Worm (Caenorhabditis elegans) whole organism, L4 larva: ENCODE measurements around the gene srh-17.
A peak's percentile ranks its signal among the peaks of the same experiment; 100 is the strongest.

Source experiments
- F37D6.2 ChIP-seq: sonication (generic microtip); optimal IDR thresholded peaks from 2 replicates; lab custom pipeline; 2016; ENCODE audit warnings: mild to moderate bottlenecking, missing genetic modification characterization, missing compliant biosample characterization
- F44E2.7 ChIP-seq: fragments of 200-800 bp; sonication (Bioruptor generic); IDR thresholded peaks from 2 replicates; pipeline ENCODE4 v2.1.2; 2022; ENCODE audit warnings: missing genetic modification characterization, missing compliant biosample characterization
- F49E8.2 ChIP-seq: sonication (generic microtip); optimal IDR thresholded peaks from 2 replicates; lab custom pipeline; 2016; ENCODE audit warnings: missing compliant biosample characterization, mild to moderate bottlenecking, missing genetic modification characterization, borderline replicate concordance
- ZK337.2 ChIP-seq: fragments of 200-800 bp; sonication (Bioruptor generic); IDR thresholded peaks from 2 replicates; pipeline ENCODE4 v1.3.6; 2022; ENCODE audit warnings: missing genetic modification reagents, missing genetic modification characterization, missing compliant biosample characterization
- aha-1 ChIP-seq: fragments of 150-350 bp; peaks from one replicate; lab custom pipeline; 2014; ENCODE audit warnings: missing biosample characterization, missing genetic modification characterization
- ama-1 ChIP-seq: fragments of 150-350 bp; optimal IDR thresholded peaks from 2 replicates; lab custom pipeline; 2014; ENCODE audit warnings: inconsistent platforms, mixed read lengths
- ceh-20 ChIP-seq: fragments of 200-800 bp; sonication (Bioruptor generic); IDR thresholded peaks from 2 replicates; pipeline ENCODE4 v1.3.6; 2022; ENCODE audit warnings: missing genetic modification reagents, missing genetic modification characterization, missing compliant biosample characterization
- ceh-32 ChIP-seq: sonication (generic microtip); optimal IDR thresholded peaks from 2 replicates; lab custom pipeline; 2016; ENCODE audit warnings: mild to moderate bottlenecking, missing genetic modification characterization, missing compliant biosample characterization; ENCODE audit not compliant: poor library complexity
- ceh-62 ChIP-seq: sonication (generic microtip); optimal IDR thresholded peaks from 2 replicates; lab custom pipeline; 2017; ENCODE audit warnings: missing biosample characterization, missing genetic modification characterization
- cey-2 ChIP-seq: sonication (generic microtip); optimal IDR thresholded peaks from 3 replicates; lab custom pipeline; 2017; ENCODE audit warnings: missing genetic modification characterization, mild to moderate bottlenecking, missing compliant biosample characterization, antibody characterized with exemption, borderline replicate concordance; ENCODE audit not compliant: insufficient read depth
- daf-8 ChIP-seq: fragments of 200-800 bp; sonication (Bioruptor generic); IDR thresholded peaks from 2 replicates; pipeline ENCODE4 v1.3.6; 2022; ENCODE audit warnings: missing genetic modification characterization, missing compliant biosample characterization
- dmd-6 ChIP-seq: fragments of 200-800 bp; sonication (Bioruptor generic); IDR thresholded peaks from 2 replicates; pipeline ENCODE4 v1.3.6; 2022; ENCODE audit warnings: missing genetic modification reagents, missing genetic modification characterization, missing compliant biosample characterization
- dpl-1 ChIP-seq: fragments of 150-350 bp; optimal IDR thresholded peaks from 2 replicates; lab custom pipeline; 2014; ENCODE audit warnings: missing biosample characterization, missing genetic modification reagents, missing genetic modification characterization
- dve-1 ChIP-seq: sonication (generic microtip); optimal IDR thresholded peaks from 2 replicates; lab custom pipeline; 2017; ENCODE audit warnings: antibody characterized with exemption, mild to moderate bottlenecking, missing genetic modification characterization, missing compliant biosample characterization; ENCODE audit not compliant: insufficient read depth
- hif-1 ChIP-seq, 2 experiments: sonication (generic microtip); optimal IDR thresholded peaks; 2 replicates each; lab custom pipeline; 2016 to 2017; ENCODE audit warnings: missing compliant biosample characterization in 2 of 2, missing genetic modification characterization in 2 of 2, missing genetic modification reagents in 2 of 2, missing genotype in 2 of 2, mild to moderate bottlenecking in 1 of 2
- hlh-11 ChIP-seq: fragments of 200-800 bp; sonication (Bioruptor generic); optimal IDR thresholded peaks from 2 replicates; lab custom pipeline; 2018; ENCODE audit warnings: mild to moderate bottlenecking, missing genetic modification characterization, missing compliant biosample characterization
- hlh-30 ChIP-seq: sonication (generic microtip); optimal IDR thresholded peaks from 2 replicates; lab custom pipeline; 2017; ENCODE audit warnings: antibody characterized with exemption, mild to moderate bottlenecking, missing genetic modification characterization, missing compliant biosample characterization; ENCODE audit not compliant: insufficient read depth
- hmg-1.1 ChIP-seq: fragments of 200-800 bp; sonication (Bioruptor generic); IDR thresholded peaks from 2 replicates; pipeline ENCODE4 v1.3.6; 2022; ENCODE audit warnings: missing genetic modification reagents, missing genetic modification characterization, missing compliant biosample characterization
- lin-1 ChIP-seq: fragments of 200-800 bp; sonication (Bioruptor generic); IDR thresholded peaks from 2 replicates; pipeline ENCODE4 v1.3.6; 2022; ENCODE audit warnings: missing genetic modification reagents, missing genetic modification characterization, missing compliant biosample characterization
- lin-38 ChIP-seq: fragments of 200-800 bp; sonication (Bioruptor generic); IDR thresholded peaks from 2 replicates; pipeline ENCODE4 v1.3.6; 2022; ENCODE audit warnings: missing genetic modification reagents, missing genetic modification characterization, missing compliant biosample characterization
- lsy-2 ChIP-seq, 2 experiments: fragments of 150-350 bp in 1 of 2; sonication (generic microtip) in 1 of 2; optimal IDR thresholded peaks; 2 replicates each; lab custom pipeline; 2014 to 2017; ENCODE audit warnings: missing biosample characterization in 2 of 2, missing genetic modification characterization in 2 of 2
- mdl-1 ChIP-seq, 2 experiments: fragments of 150-350 bp in 1 of 2; sonication (generic microtip) in 1 of 2; optimal IDR thresholded peaks; 2 replicates each; lab custom pipeline; 2014 to 2017; ENCODE audit warnings: missing biosample characterization in 2 of 2, missing genetic modification characterization in 2 of 2
- mdt-29 ChIP-seq: fragments of 200-800 bp; sonication (Bioruptor generic); IDR thresholded peaks from 2 replicates; pipeline ENCODE4 v1.3.6; 2022; ENCODE audit warnings: missing genetic modification reagents, missing genetic modification characterization, missing compliant biosample characterization
- mep-1 ChIP-seq: fragments of 150-350 bp; sonication (generic microtip); optimal IDR thresholded peaks from 3 replicates; lab custom pipeline; 2014; ENCODE audit warnings: missing biosample characterization, missing genetic modification characterization
- mes-2 ChIP-seq: sonication (generic microtip); optimal IDR thresholded peaks from 2 replicates; lab custom pipeline; 2016; ENCODE audit warnings: missing genotype, mild to moderate bottlenecking, missing genetic modification characterization, missing compliant biosample characterization; ENCODE audit not compliant: poor library complexity, severe bottlenecking
- mxl-3 ChIP-seq: fragments of 200-800 bp; sonication (Bioruptor generic); optimal IDR thresholded peaks from 2 replicates; lab custom pipeline; 2018; ENCODE audit warnings: mild to moderate bottlenecking, missing genetic modification characterization, missing compliant biosample characterization
- nhr-10 ChIP-seq: fragments of 150-350 bp; optimal IDR thresholded peaks from 2 replicates; lab custom pipeline; 2014; ENCODE audit warnings: missing biosample characterization, missing genetic modification characterization
- nhr-11 ChIP-seq: fragments of 150-350 bp; optimal IDR thresholded peaks from 2 replicates; lab custom pipeline; 2014; ENCODE audit warnings: missing biosample characterization, missing genetic modification characterization
- nhr-25 ChIP-seq: sonication (generic microtip); optimal IDR thresholded peaks from 2 replicates; lab custom pipeline; 2017; ENCODE audit warnings: missing genetic modification characterization, mild to moderate bottlenecking, missing compliant biosample characterization, antibody characterized with exemption, moderate library complexity, borderline replicate concordance; ENCODE audit not compliant: insufficient read depth
- nhr-28 ChIP-seq: fragments of 150-350 bp; optimal IDR thresholded peaks from 2 replicates; lab custom pipeline; 2014; ENCODE audit warnings: missing biosample characterization, missing genetic modification characterization
- nhr-42 ChIP-seq: fragments of 200-800 bp; sonication (Bioruptor generic); IDR thresholded peaks from 2 replicates; pipeline ENCODE4 v1.3.6; 2022; ENCODE audit warnings: missing genetic modification characterization, missing compliant biosample characterization
- nhr-48 ChIP-seq: sonication (generic microtip); optimal IDR thresholded peaks from 2 replicates; lab custom pipeline; 2016; ENCODE audit warnings: mild to moderate bottlenecking, missing genetic modification characterization, missing compliant biosample characterization
- nhr-6 ChIP-seq: fragments of 150-350 bp; optimal IDR thresholded peaks from 2 replicates; lab custom pipeline; 2014; ENCODE audit warnings: missing biosample characterization, missing genetic modification characterization
- nhr-77 ChIP-seq: fragments of 150-350 bp; optimal IDR thresholded peaks from 2 replicates; lab custom pipeline; 2014; ENCODE audit warnings: missing biosample characterization, missing genetic modification characterization
- rbr-2 ChIP-seq: sonication (generic microtip); optimal IDR thresholded peaks from 2 replicates; lab custom pipeline; 2016; ENCODE audit warnings: missing genotype, missing genetic modification characterization, missing compliant biosample characterization
- saeg-2 ChIP-seq: fragments of 200-800 bp; sonication (Bioruptor generic); IDR thresholded peaks from 2 replicates; pipeline ENCODE4 v1.3.6; 2022; ENCODE audit warnings: missing genetic modification reagents, missing genetic modification characterization, missing compliant biosample characterization
- unc-62 ChIP-seq, 3 experiments: fragments of 150-350 bp in 1 of 3; sonication (generic microtip); optimal IDR thresholded peaks in 2 of 3; peaks in 1 of 3; 1 replicate in 1 of 3; 2 replicates in 2 of 3; lab custom pipeline; 2014 to 2017; ENCODE audit warnings: missing biosample characterization in 3 of 3, missing genetic modification characterization in 3 of 3, missing genetic modification reagents in 3 of 3, missing genotype in 1 of 3
- vab-7 ChIP-seq: fragments of 200-800 bp; sonication (Bioruptor generic); IDR thresholded peaks from 2 replicates; pipeline ENCODE4 v1.3.6; 2022; ENCODE audit warnings: missing genetic modification reagents, missing genetic modification characterization, missing compliant biosample characterization
- zag-1 ChIP-seq: fragments of 150-350 bp; optimal IDR thresholded peaks from 2 replicates; lab custom pipeline; 2014; ENCODE audit warnings: missing biosample characterization, missing genetic modification characterization
- zip-2 ChIP-seq: fragments of 150-350 bp; optimal IDR thresholded peaks from 2 replicates; lab custom pipeline; 2014; ENCODE audit warnings: missing biosample characterization, missing genetic modification characterization
- ztf-7 ChIP-seq: fragments of 150-350 bp; optimal IDR thresholded peaks from 2 replicates; lab custom pipeline; 2014; ENCODE audit warnings: missing biosample characterization, missing genetic modification characterization

Gene srh-17

ce11 chrV:14660608-14661355 is at the start of gene srh-17:
TSS of gene srh-17 (plus strand) at chrV:14661305.
- no peak for TF ChIP-seq ceh-32 (tag; lab: Kevin White, UChicago)
- peak; percentile 90 for TF ChIP-seq nhr-48 (tag; lab: Kevin White, UChicago)
- no peak for TF ChIP-seq saeg-2 (GFP tag; lab: Robert Waterston, UW)
- TF ChIP-seq ceh-62 (tag; lab: Kevin White, UChicago) = no peak
- TF ChIP-seq vab-7 (GFP tag; lab: Robert Waterston, UW) = no peak
- TF ChIP-seq F49E8.2 (tag; lab: Kevin White, UChicago) = no peak
- TF ChIP-seq hif-1 (tag; optimal IDR thresholded peaks at IDR 0.05; lab: Kevin White, UChicago) = peak; percentile 53 to 76
- TF ChIP-seq nhr-10 = no peak
- TF ChIP-seq cey-2 (tag; lab: Kevin White, UChicago) = peak; percentile 92
- TF ChIP-seq unc-62 (GFP tag; optimal IDR thresholded peaks at IDR 0.05 in 1 of 2; lab: Kevin White, UChicago) = peak in 1 of 2 experiments; percentile 72
- no peak for TF ChIP-seq unc-62 (tag; optimal IDR thresholded peaks at IDR 0.05; lab: Kevin White, UChicago)
- no peak for TF ChIP-seq ZK337.2 (GFP tag; lab: Robert Waterston, UW)
- no peak for TF ChIP-seq zag-1 (tag; lab: Kevin White, UChicago)
- peak; percentile 93 for TF ChIP-seq mxl-3 (GFP tag; lab: Kevin White, UChicago)
- peak; percentile 5 for TF ChIP-seq nhr-6 (tag; lab: Kevin White, UChicago)
- no peak for TF ChIP-seq daf-8 (GFP tag; lab: Robert Waterston, UW)
- TF ChIP-seq nhr-28 (tag; lab: Kevin White, UChicago) = peak; percentile 71
- TF ChIP-seq nhr-42 (GFP tag; lab: Robert Waterston, UW) = no peak
- peak; percentile 92 for TF ChIP-seq aha-1 (tag; lab: Kevin White, UChicago)
- peak; percentile 65; the same call in 1 of the 2 replicates for TF ChIP-seq ceh-20 (GFP tag; lab: Robert Waterston, UW)
- TF ChIP-seq lin-1 = no peak
- peak; percentile 49 for TF ChIP-seq dmd-6
- TF ChIP-seq hlh-30 (tag; lab: Kevin White, UChicago) = peak; percentile 77
- no peak for TF ChIP-seq dpl-1 (GFP tag; lab: Kevin White, UChicago)
- TF ChIP-seq ztf-7 (tag; lab: Kevin White, UChicago) = no peak
- peak; percentile 14 for TF ChIP-seq nhr-11 (tag; lab: Kevin White, UChicago)
- TF ChIP-seq mdl-1 (tag; optimal IDR thresholded peaks at IDR 0.05; lab: Kevin White, UChicago) = peak; percentile 83 to 87
- TF ChIP-seq hmg-1.1 (GFP tag; lab: Robert Waterston, UW) = no peak
- TF ChIP-seq mdt-29 (GFP tag; lab: Robert Waterston, UW) = no peak
- peak; percentile 79 for TF ChIP-seq hlh-11 (tag; lab: Kevin White, UChicago)
- no peak for TF ChIP-seq F44E2.7 (GFP tag; lab: Robert Waterston, UW)
- peak; percentile 20 for TF ChIP-seq nhr-25
- no peak for TF ChIP-seq zip-2 (tag; lab: Kevin White, UChicago)
- TF ChIP-seq, all 104 proteins: peak for 15

ce11 chrV:14612168-14612567 is 48.9 kb upstream of the srh-17 start, which contains the start of the genes R11H6.5 and ccnk-1:
TSS of gene R11H6.5 (minus strand) at chrV:14612222.
TSS of gene ccnk-1 (plus strand) at chrV:14612548.
- TF ChIP-seq unc-62 (GFP tag; optimal IDR thresholded peaks at IDR 0.05 in 1 of 2; lab: Kevin White, UChicago) (peak in 1 of 2 experiments; percentile 4), unc-62 (tag; optimal IDR thresholded peaks at IDR 0.05; lab: Kevin White, UChicago) (no peak), dpl-1 (GFP tag; lab: Kevin White, UChicago) (peak; percentile 49), mes-2 (peak; percentile 69), nhr-6 (tag; lab: Kevin White, UChicago) (peak; percentile 84), mdt-29 (GFP tag; lab: Robert Waterston, UW) (no peak), lin-38 (peak; percentile 9; the same call in 1 of the 2 replicates), dve-1 (peak; percentile 30), nhr-77 (tag; lab: Kevin White, UChicago) (no peak), mep-1 (peak; percentile 42), F37D6.2 (tag; lab: Kevin White, UChicago) (no peak), lsy-2 (tag; optimal IDR thresholded peaks at IDR 0.05; lab: Kevin White, UChicago) (peak; percentile 90 to 99), ama-1 (lab: Kevin White, UChicago) (no peak), rbr-2 (tag; lab: Kevin White, UChicago) (peak; percentile 18), hlh-30 (tag; lab: Kevin White, UChicago) (peak; percentile 43)
